Worm (Caenorhabditis elegans) whole organism, L1 larva: ENCODE measurements around the gene F49C5.9.

ENCODE experiments used
- F16B12.6 ChIP-seq: fragments of 150-350 bp; optimal IDR thresholded peaks from 2 replicates; lab custom pipeline; 2014; ENCODE audit warnings: missing biosample characterization, missing genetic modification characterization
- ceh-90 ChIP-seq: sonication (generic microtip); optimal IDR thresholded peaks from 2 replicates; lab custom pipeline; 2016; ENCODE audit warnings: missing genetic modification characterization, missing compliant biosample characterization
- egl-13 ChIP-seq: sonication (generic microtip); optimal IDR thresholded peaks from 2 replicates; lab custom pipeline; 2016; ENCODE audit warnings: missing genotype, missing genetic modification reagents, missing genetic modification characterization, missing compliant biosample characterization
- isw-1 ChIP-seq: fragments of 200-800 bp; sonication (Bioruptor generic); IDR thresholded peaks from 2 replicates; pipeline ENCODE4 v1.3.6; 2022; ENCODE audit warnings: missing genetic modification characterization, missing compliant biosample characterization
- lin-13 ChIP-seq: fragments of 150-350 bp; optimal IDR thresholded peaks from 2 replicates; lab custom pipeline; 2014; ENCODE audit warnings: missing biosample characterization, missing genetic modification reagents, missing genetic modification characterization
- mdl-1 ChIP-seq, 2 experiments: fragments of 150-350 bp; optimal IDR thresholded peaks; 2 replicates each; lab custom pipeline; 2014 to 2017; ENCODE audit warnings: missing biosample characterization in 2 of 2, missing genetic modification characterization in 2 of 2, inconsistent platforms in 1 of 2
- snpc-4 ChIP-seq: fragments of 150-350 bp; optimal IDR thresholded peaks from 2 replicates; lab custom pipeline; 2014; ENCODE audit warnings: missing biosample characterization, missing genetic modification characterization

ce11 chrII:12565851-12566250 is 21.4 kb upstream of the F49C5.9 start, which contains the start of gene F49C5.7:
- TF ChIP-seq ceh-90 (tag; lab: Kevin White, UChicago) (no peak), mdl-1 (tag; optimal IDR thresholded peaks at IDR 0.05; lab: Kevin White, UChicago) (no peak), lin-13 (GFP tag; lab: Kevin White, UChicago) (no peak), snpc-4 (tag; lab: Kevin White, UChicago) (no peak), isw-1 (no peak), egl-13 (no peak), F16B12.6 (tag; lab: Kevin White, UChicago) (no peak)
